Fruit fly (Drosophila melanogaster) whole organism, prepupa: ENCODE measurements around the gene CG2983.

Experiments
- CG10631 ChIP-seq: fragments of 200-800 bp; sonication (Bioruptor generic); optimal IDR thresholded peaks from 2 replicates; lab custom pipeline; 2016; ENCODE audit warnings: missing biosample characterization, missing genetic modification characterization
- CG10669 ChIP-seq: fragments of 200-800 bp; sonication (Bioruptor generic); optimal IDR thresholded peaks from 3 replicates; lab custom pipeline; 2018; ENCODE audit warnings: missing biosample characterization, mild to moderate bottlenecking, missing genetic modification characterization, moderate library complexity
- CG11902 ChIP-seq: fragments of 200-800 bp; sonication (Bioruptor generic); optimal IDR thresholded peaks from 3 replicates; lab custom pipeline; 2016; ENCODE audit warnings: missing biosample characterization, missing genetic modification characterization
- CG1621 ChIP-seq: fragments of 200-800 bp; sonication (Bioruptor generic); optimal IDR thresholded peaks from 3 replicates; lab custom pipeline; 2018; ENCODE audit warnings: missing biosample characterization, mild to moderate bottlenecking, missing genetic modification characterization
- CG31627 ChIP-seq: fragments of 200-800 bp; sonication (Bioruptor generic); optimal IDR thresholded peaks from 3 replicates; lab custom pipeline; 2016; ENCODE audit warnings: missing biosample characterization, missing genetic modification characterization
- CG32006 ChIP-seq: fragments of 200-800 bp; sonication (Bioruptor generic); optimal IDR thresholded peaks from 3 replicates; lab custom pipeline; 2017; ENCODE audit warnings: missing biosample characterization, mild to moderate bottlenecking, missing genetic modification characterization
- CG34406 ChIP-seq: fragments of 200-800 bp; sonication (Bioruptor generic); optimal IDR thresholded peaks from 3 replicates; lab custom pipeline; 2016; ENCODE audit warnings: missing biosample characterization, missing genetic modification characterization
- CG3919 ChIP-seq: fragments of 200-800 bp; sonication (Bioruptor generic); optimal IDR thresholded peaks from 3 replicates; lab custom pipeline; 2016; ENCODE audit warnings: missing biosample characterization, missing genetic modification characterization
- CG4318 ChIP-seq: fragments of 200-800 bp; sonication (Bioruptor generic); optimal IDR thresholded peaks from 3 replicates; lab custom pipeline; 2017; ENCODE audit warnings: missing biosample characterization, mild to moderate bottlenecking, missing genetic modification characterization
- CG6276 ChIP-seq: fragments of 200-800 bp; sonication (Bioruptor generic); optimal IDR thresholded peaks from 2 replicates; lab custom pipeline; 2017; ENCODE audit warnings: missing biosample characterization, mild to moderate bottlenecking, missing genetic modification characterization
- CG8119 ChIP-seq: fragments of 200-800 bp; sonication (Bioruptor generic); IDR thresholded peaks from 3 replicates; pipeline ENCODE4 v1.3.6; 2022; ENCODE audit warnings: missing biosample characterization, missing genetic modification characterization
- CG8319 ChIP-seq: fragments of 200-800 bp; sonication (Bioruptor generic); optimal IDR thresholded peaks from 3 replicates; lab custom pipeline; 2016; ENCODE audit warnings: missing biosample characterization, missing genetic modification characterization
- CG8632 ChIP-seq: fragments of 200-800 bp; sonication (Bioruptor generic); optimal IDR thresholded peaks from 3 replicates; lab custom pipeline; 2016; ENCODE audit warnings: missing biosample characterization, missing genetic modification characterization
- Eip93F ChIP-seq: fragments of 200-800 bp; sonication (Bioruptor generic); optimal IDR thresholded peaks from 2 replicates; lab custom pipeline; 2016; ENCODE audit warnings: missing biosample characterization, mild to moderate bottlenecking, missing genetic modification characterization
- Ets21C ChIP-seq: fragments of 200-800 bp; sonication (Bioruptor generic); optimal IDR thresholded peaks from 3 replicates; lab custom pipeline; 2016; ENCODE audit warnings: missing biosample characterization, missing genetic modification characterization
- Ets96B ChIP-seq: fragments of 200-800 bp; optimal IDR thresholded peaks from 2 replicates; lab custom pipeline; 2019; ENCODE audit warnings: missing biosample characterization, mild to moderate bottlenecking, missing genetic modification characterization, moderate library complexity
- Gug ChIP-seq: fragments of 200-800 bp; sonication (Bioruptor generic); IDR thresholded peaks from 2 replicates; pipeline ENCODE4 v1.3.6; 2022; ENCODE audit warnings: missing biosample characterization, missing genetic modification characterization
- Hr38 ChIP-seq: sonication (Bioruptor generic); optimal IDR thresholded peaks from 2 replicates; lab custom pipeline; 2016; ENCODE audit warnings: missing biosample characterization, missing genetic modification characterization
- Hr4 ChIP-seq: fragments of 200-800 bp; sonication (Bioruptor generic); optimal IDR thresholded peaks from 3 replicates; lab custom pipeline; 2016; ENCODE audit warnings: missing biosample characterization, missing genetic modification characterization
- Lpt ChIP-seq: fragments of 200-800 bp; sonication (Bioruptor generic); optimal IDR thresholded peaks from 3 replicates; lab custom pipeline; 2016; ENCODE audit warnings: missing biosample characterization, missing genetic modification characterization
- Met ChIP-seq: fragments of 200-800 bp; sonication (Bioruptor generic); optimal IDR thresholded peaks from 3 replicates; lab custom pipeline; 2016; ENCODE audit warnings: missing biosample characterization, missing genetic modification characterization
- OdsH ChIP-seq: fragments of 200-800 bp; sonication (Bioruptor generic); optimal IDR thresholded peaks from 3 replicates; lab custom pipeline; 2016; ENCODE audit warnings: missing biosample characterization, missing genetic modification characterization
- Smox ChIP-seq: fragments of 200-800 bp; sonication (Bioruptor generic); optimal IDR thresholded peaks from 3 replicates; lab custom pipeline; 2016; ENCODE audit warnings: missing biosample characterization, missing genetic modification characterization
- Sox102F ChIP-seq: fragments of 200-800 bp; sonication (Bioruptor generic); optimal IDR thresholded peaks from 2 replicates; lab custom pipeline; 2016; ENCODE audit warnings: missing biosample characterization, mild to moderate bottlenecking, missing genetic modification characterization
- Sox15 ChIP-seq: fragments of 200-800 bp; sonication (Bioruptor generic); optimal IDR thresholded peaks from 3 replicates; lab custom pipeline; 2016; ENCODE audit warnings: missing biosample characterization, missing genetic modification characterization
- dsx ChIP-seq: fragments of 200-800 bp; optimal IDR thresholded peaks from 3 replicates; lab custom pipeline; 2019; ENCODE audit warnings: missing biosample characterization, mild to moderate bottlenecking, missing genetic modification characterization, moderate library complexity; ENCODE audit not compliant: poor library complexity, severe bottlenecking
- fd85E ChIP-seq: fragments of 200-800 bp; sonication (Bioruptor generic); optimal IDR thresholded peaks from 3 replicates; lab custom pipeline; 2016; ENCODE audit warnings: missing biosample characterization, missing genetic modification characterization
- fkh ChIP-seq: fragments of 200-800 bp; sonication (Bioruptor generic); optimal IDR thresholded peaks from 3 replicates; lab custom pipeline; 2017; ENCODE audit warnings: missing biosample characterization, mild to moderate bottlenecking, missing genetic modification characterization, moderate library complexity
- lz ChIP-seq: fragments of 200-800 bp; sonication (Bioruptor generic); optimal IDR thresholded peaks from 3 replicates; lab custom pipeline; 2016; ENCODE audit warnings: missing biosample characterization, missing genetic modification characterization
- net ChIP-seq: fragments of 200-800 bp; sonication (Bioruptor generic); optimal IDR thresholded peaks from 3 replicates; lab custom pipeline; 2016; ENCODE audit warnings: missing biosample characterization, missing genetic modification characterization
- pdm3 ChIP-seq: fragments of 200-800 bp; sonication (Bioruptor generic); optimal IDR thresholded peaks from 3 replicates; lab custom pipeline; 2016; ENCODE audit warnings: missing biosample characterization, missing genetic modification characterization
- spab ChIP-seq: fragments of 200-800 bp; sonication (Bioruptor generic); optimal IDR thresholded peaks from 2 replicates; lab custom pipeline; 2017; ENCODE audit warnings: missing biosample characterization, mild to moderate bottlenecking, missing genetic modification characterization, missing genetic modification reagents
- ss ChIP-seq, 2 experiments: fragments of 200-800 bp; sonication (Bioruptor generic); optimal IDR thresholded peaks; 2 replicates in 1 of 2; 3 replicates in 1 of 2; lab custom pipeline; 2017 to 2018; ENCODE audit warnings: mild to moderate bottlenecking in 2 of 2, missing biosample characterization in 2 of 2, missing genetic modification characterization in 2 of 2, moderate library complexity in 1 of 2
- svp ChIP-seq: fragments of 200-800 bp; sonication (Bioruptor generic); peaks from one replicate; lab custom pipeline; 2016; ENCODE audit warnings: missing biosample characterization, missing genetic modification characterization

The CG2983 gene

dm6 chr2L:2808038-2808699 lies 39.3 kb upstream of the CG2983 start (continued):
- TF ChIP-seq Lpt (GFP tag; lab: Kevin White, UChicago): no peak
- no peak for TF ChIP-seq CG32006 (GFP tag; lab: Kevin White, UChicago)
- TF ChIP-seq spab (GFP tag; lab: Kevin White, UChicago): no peak
- TF ChIP-seq CG8319 (GFP tag; lab: Kevin White, UChicago): no peak
- TF ChIP-seq CG34406: no peak
- TF ChIP-seq CG8119 (GFP tag; lab: Robert Waterston, UW): 0 out of 3 replicates have a peak, but pooled peaks have one; percentile 32
- no peak for TF ChIP-seq OdsH (GFP tag; lab: Kevin White, UChicago)
- TF ChIP-seq Hr38 (GFP tag; lab: Kevin White, UChicago): no peak
- no peak for TF ChIP-seq fd85E (GFP tag; lab: Kevin White, UChicago)
- TF ChIP-seq dsx (GFP tag; lab: Kevin White, UChicago): no peak
- no peak for TF ChIP-seq CG1621 (tag; lab: Kevin White, UChicago)
- TF ChIP-seq CG8632 (GFP tag; lab: Kevin White, UChicago): no peak
- no peak for TF ChIP-seq Eip93F

dm6 chr2L:2810831-2811230 lies 36.6 kb upstream of the CG2983 start:
- TF ChIP-seq fkh (GFP tag; lab: Kevin White, UChicago) (no peak), svp (GFP tag; lab: Kevin White, UChicago) (peak; percentile 96)

- TF ChIP-seq Ets96B (tag; lab: Kevin White, UChicago): no peak
- no peak for TF ChIP-seq Smox (GFP tag; lab: Kevin White, UChicago)
- TF ChIP-seq CG6276: no peak
- TF ChIP-seq Sox102F (GFP tag; lab: Kevin White, UChicago): no peak
- TF ChIP-seq pdm3: no peak
- TF ChIP-seq CG34406: no peak
- TF ChIP-seq Sox15 (GFP tag; lab: Kevin White, UChicago): no peak
- no peak for TF ChIP-seq CG11902 (GFP tag; lab: Kevin White, UChicago)
- TF ChIP-seq Hr4 (GFP tag; lab: Kevin White, UChicago): no peak
- TF ChIP-seq Lpt (GFP tag; lab: Kevin White, UChicago): no peak
- no peak for TF ChIP-seq Met (GFP tag; lab: Kevin White, UChicago)
- TF ChIP-seq CG32006 (GFP tag; lab: Kevin White, UChicago): no peak
- TF ChIP-seq CG10631 (GFP tag; lab: Kevin White, UChicago): no peak
- no peak for TF ChIP-seq Ets21C
- no peak for TF ChIP-seq spab (GFP tag; lab: Kevin White, UChicago)
Observed at dm6 chr2L:2812137-2812536, 35.3 kb upstream of the CG2983 start, which contains the start of gene CG2964. CG2964 (plus strand) TSS chr2L:2812437.

- no peak for TF ChIP-seq lz (GFP tag; lab: Kevin White, UChicago)
- TF ChIP-seq Sox102F (GFP tag; lab: Kevin White, UChicago): no peak
- no peak for TF ChIP-seq CG4318 (GFP tag; lab: Kevin White, UChicago)
- no peak for TF ChIP-seq OdsH (GFP tag; lab: Kevin White, UChicago)
- TF ChIP-seq CG31627: no peak
- TF ChIP-seq CG10631 (GFP tag; lab: Kevin White, UChicago): no peak
- TF ChIP-seq CG10669 (GFP tag; lab: Kevin White, UChicago): no peak
- no peak for TF ChIP-seq CG3919 (GFP tag; lab: Kevin White, UChicago)
- TF ChIP-seq ss (GFP tag; optimal IDR thresholded peaks at IDR 0.05; lab: Kevin White, UChicago): no peak
- no peak for TF ChIP-seq spab (GFP tag; lab: Kevin White, UChicago)
- no peak for TF ChIP-seq CG8119 (GFP tag; lab: Robert Waterston, UW)
- TF ChIP-seq Gug: no peak
- TF ChIP-seq net: no peak
- no peak for TF ChIP-seq Sox15 (GFP tag; lab: Kevin White, UChicago)
- no peak for TF ChIP-seq Ets96B (tag; lab: Kevin White, UChicago)
- TF ChIP-seq, all 60 proteins: peak for 0
Observed at dm6 chr2L:2815673-2816072, 31.8 kb upstream of the CG2983 start, which contains the start of gene G6P. G6P (minus strand) TSS chr2L:2815760.
